Fruit fly (Drosophila melanogaster) whole organism, prepupa: Measurements from ENCODE around the gene Cad88C.

Experiments used
- Blimp-1 ChIP-seq: fragments of 200-800 bp; sonication (Bioruptor generic); optimal IDR thresholded peaks from 3 replicates; lab custom pipeline; 2017; ENCODE audit warnings: missing biosample characterization, missing genetic modification characterization, mild to moderate bottlenecking, moderate library complexity, missing genetic modification reagents
- CG10631 ChIP-seq: fragments of 200-800 bp; sonication (Bioruptor generic); optimal IDR thresholded peaks from 2 replicates; lab custom pipeline; 2016; ENCODE audit warnings: missing biosample characterization, missing genetic modification characterization
- CG11294 ChIP-seq: fragments of 200-800 bp; sonication (Bioruptor generic); IDR thresholded peaks from 2 replicates; pipeline ENCODE4 v1.3.6; 2022; ENCODE audit warnings: missing biosample characterization, missing genetic modification characterization
- CG11762 ChIP-seq: fragments of 200-800 bp; sonication (Bioruptor generic); optimal IDR thresholded peaks from 3 replicates; lab custom pipeline; 2016; ENCODE audit warnings: missing biosample characterization, missing genetic modification characterization; ENCODE audit not compliant: insufficient read depth
- CG1621 ChIP-seq: fragments of 200-800 bp; sonication (Bioruptor generic); optimal IDR thresholded peaks from 3 replicates; lab custom pipeline; 2018; ENCODE audit warnings: missing biosample characterization, mild to moderate bottlenecking, missing genetic modification characterization
- CG3032 ChIP-seq: fragments of 200-800 bp; optimal IDR thresholded peaks from 2 replicates; lab custom pipeline; 2019; ENCODE audit warnings: missing biosample characterization, mild to moderate bottlenecking, missing genetic modification characterization, moderate library complexity
- CG31627 ChIP-seq: fragments of 200-800 bp; sonication (Bioruptor generic); optimal IDR thresholded peaks from 3 replicates; lab custom pipeline; 2016; ENCODE audit warnings: missing biosample characterization, missing genetic modification characterization
- CG32006 ChIP-seq: fragments of 200-800 bp; sonication (Bioruptor generic); optimal IDR thresholded peaks from 3 replicates; lab custom pipeline; 2017; ENCODE audit warnings: missing biosample characterization, mild to moderate bottlenecking, missing genetic modification characterization
- CG4318 ChIP-seq: fragments of 200-800 bp; sonication (Bioruptor generic); optimal IDR thresholded peaks from 3 replicates; lab custom pipeline; 2017; ENCODE audit warnings: missing biosample characterization, mild to moderate bottlenecking, missing genetic modification characterization
- CG6163 ChIP-seq: fragments of 200-800 bp; sonication (Bioruptor generic); IDR thresholded peaks from 3 replicates; pipeline ENCODE4 v1.3.6; 2022; ENCODE audit warnings: missing biosample characterization, missing genetic modification characterization
- CG6276 ChIP-seq: fragments of 200-800 bp; sonication (Bioruptor generic); optimal IDR thresholded peaks from 2 replicates; lab custom pipeline; 2017; ENCODE audit warnings: missing biosample characterization, mild to moderate bottlenecking, missing genetic modification characterization
- CG6792 ChIP-seq: fragments of 200-800 bp; sonication (Bioruptor generic); optimal IDR thresholded peaks from 3 replicates; lab custom pipeline; 2016; ENCODE audit warnings: missing biosample characterization, missing genetic modification characterization
- CG6808 ChIP-seq: fragments of 200-800 bp; sonication (Bioruptor generic); optimal IDR thresholded peaks from 3 replicates; lab custom pipeline; 2017; ENCODE audit warnings: missing biosample characterization, missing genetic modification characterization, mild to moderate bottlenecking, moderate library complexity, missing genetic modification reagents
- CG6854 ChIP-seq: fragments of 200-800 bp; sonication (Bioruptor generic); optimal IDR thresholded peaks from 2 replicates; lab custom pipeline; 2017; ENCODE audit warnings: missing biosample characterization, mild to moderate bottlenecking, missing genetic modification characterization
- CG7368 ChIP-seq: fragments of 200-800 bp; sonication (Bioruptor generic); optimal IDR thresholded peaks from 3 replicates; lab custom pipeline; 2016; ENCODE audit warnings: missing biosample characterization, missing genetic modification characterization
- CG8119 ChIP-seq: fragments of 200-800 bp; sonication (Bioruptor generic); IDR thresholded peaks from 3 replicates; pipeline ENCODE4 v1.3.6; 2022; ENCODE audit warnings: missing biosample characterization, missing genetic modification characterization
- Eip78C ChIP-seq: fragments of 200-800 bp; sonication (Bioruptor generic); peaks from one replicate; lab custom pipeline; 2016; ENCODE audit warnings: missing biosample characterization, missing genetic modification characterization
- Eip93F ChIP-seq: fragments of 200-800 bp; sonication (Bioruptor generic); optimal IDR thresholded peaks from 2 replicates; lab custom pipeline; 2016; ENCODE audit warnings: missing biosample characterization, mild to moderate bottlenecking, missing genetic modification characterization
- Ets21C ChIP-seq: fragments of 200-800 bp; sonication (Bioruptor generic); optimal IDR thresholded peaks from 3 replicates; lab custom pipeline; 2016; ENCODE audit warnings: missing biosample characterization, missing genetic modification characterization
- Ets96B ChIP-seq: fragments of 200-800 bp; optimal IDR thresholded peaks from 2 replicates; lab custom pipeline; 2019; ENCODE audit warnings: missing biosample characterization, mild to moderate bottlenecking, missing genetic modification characterization, moderate library complexity
- Gug ChIP-seq: fragments of 200-800 bp; sonication (Bioruptor generic); IDR thresholded peaks from 2 replicates; pipeline ENCODE4 v1.3.6; 2022; ENCODE audit warnings: missing biosample characterization, missing genetic modification characterization
- Lpt ChIP-seq: fragments of 200-800 bp; sonication (Bioruptor generic); optimal IDR thresholded peaks from 3 replicates; lab custom pipeline; 2016; ENCODE audit warnings: missing biosample characterization, missing genetic modification characterization
- Met ChIP-seq: fragments of 200-800 bp; sonication (Bioruptor generic); optimal IDR thresholded peaks from 3 replicates; lab custom pipeline; 2016; ENCODE audit warnings: missing biosample characterization, missing genetic modification characterization
- OdsH ChIP-seq: fragments of 200-800 bp; sonication (Bioruptor generic); optimal IDR thresholded peaks from 3 replicates; lab custom pipeline; 2016; ENCODE audit warnings: missing biosample characterization, missing genetic modification characterization
- Smox ChIP-seq: fragments of 200-800 bp; sonication (Bioruptor generic); optimal IDR thresholded peaks from 3 replicates; lab custom pipeline; 2016; ENCODE audit warnings: missing biosample characterization, missing genetic modification characterization
- Sox102F ChIP-seq: fragments of 200-800 bp; sonication (Bioruptor generic); optimal IDR thresholded peaks from 2 replicates; lab custom pipeline; 2016; ENCODE audit warnings: missing biosample characterization, mild to moderate bottlenecking, missing genetic modification characterization
- Sox14 ChIP-seq: fragments of 200-800 bp; sonication (Bioruptor generic); optimal IDR thresholded peaks from 3 replicates; lab custom pipeline; 2016; ENCODE audit warnings: missing biosample characterization, missing genetic modification characterization
- cyc ChIP-seq: fragments of 200-800 bp; sonication (Bioruptor generic); optimal IDR thresholded peaks from 3 replicates; lab custom pipeline; 2016; ENCODE audit warnings: missing biosample characterization, missing genetic modification characterization
- dac ChIP-seq: fragments of 200-800 bp; sonication (Bioruptor generic); optimal IDR thresholded peaks from 2 replicates; lab custom pipeline; 2017; ENCODE audit warnings: missing biosample characterization, mild to moderate bottlenecking, missing genetic modification characterization
- dsx ChIP-seq: fragments of 200-800 bp; optimal IDR thresholded peaks from 3 replicates; lab custom pipeline; 2019; ENCODE audit warnings: missing biosample characterization, mild to moderate bottlenecking, missing genetic modification characterization, moderate library complexity; ENCODE audit not compliant: poor library complexity, severe bottlenecking
- esn ChIP-seq: fragments of 200-800 bp; sonication (Bioruptor generic); optimal IDR thresholded peaks from 2 replicates; lab custom pipeline; 2016; ENCODE audit warnings: missing biosample characterization, mild to moderate bottlenecking, missing genetic modification characterization, moderate library complexity
- fd59A ChIP-seq: fragments of 200-800 bp; sonication (Bioruptor generic); optimal IDR thresholded peaks from 2 replicates; lab custom pipeline; 2017; ENCODE audit warnings: missing biosample characterization, mild to moderate bottlenecking, missing genetic modification characterization, missing genetic modification reagents
- fd85E ChIP-seq: fragments of 200-800 bp; sonication (Bioruptor generic); optimal IDR thresholded peaks from 3 replicates; lab custom pipeline; 2016; ENCODE audit warnings: missing biosample characterization, missing genetic modification characterization
- fkh ChIP-seq: fragments of 200-800 bp; sonication (Bioruptor generic); optimal IDR thresholded peaks from 3 replicates; lab custom pipeline; 2017; ENCODE audit warnings: missing biosample characterization, mild to moderate bottlenecking, missing genetic modification characterization, moderate library complexity
- lz ChIP-seq: fragments of 200-800 bp; sonication (Bioruptor generic); optimal IDR thresholded peaks from 3 replicates; lab custom pipeline; 2016; ENCODE audit warnings: missing biosample characterization, missing genetic modification characterization
- pdm3 ChIP-seq: fragments of 200-800 bp; sonication (Bioruptor generic); optimal IDR thresholded peaks from 3 replicates; lab custom pipeline; 2016; ENCODE audit warnings: missing biosample characterization, missing genetic modification characterization
- salr ChIP-seq, 2 experiments: fragments of 200-800 bp; sonication (Bioruptor generic); optimal IDR thresholded peaks; 3 replicates each; lab custom pipeline; 2016 to 2018; ENCODE audit warnings: missing biosample characterization in 2 of 2, missing genetic modification characterization in 2 of 2, mild to moderate bottlenecking in 1 of 2
- ss ChIP-seq, 2 experiments: fragments of 200-800 bp; sonication (Bioruptor generic); optimal IDR thresholded peaks; 2 replicates in 1 of 2; 3 replicates in 1 of 2; lab custom pipeline; 2017 to 2018; ENCODE audit warnings: mild to moderate bottlenecking in 2 of 2, missing biosample characterization in 2 of 2, missing genetic modification characterization in 2 of 2, moderate library complexity in 1 of 2
- svp ChIP-seq: fragments of 200-800 bp; sonication (Bioruptor generic); peaks from one replicate; lab custom pipeline; 2016; ENCODE audit warnings: missing biosample characterization, missing genetic modification characterization
- topi ChIP-seq: fragments of 200-800 bp; sonication (Bioruptor generic); optimal IDR thresholded peaks from 3 replicates; lab custom pipeline; 2016; ENCODE audit warnings: missing biosample characterization, missing genetic modification characterization
- vri ChIP-seq: fragments of 200-800 bp; sonication (Bioruptor generic); optimal IDR thresholded peaks from 3 replicates; lab custom pipeline; 2016; ENCODE audit warnings: missing biosample characterization, mild to moderate bottlenecking, missing genetic modification characterization

Gene Cad88C

DNA sequence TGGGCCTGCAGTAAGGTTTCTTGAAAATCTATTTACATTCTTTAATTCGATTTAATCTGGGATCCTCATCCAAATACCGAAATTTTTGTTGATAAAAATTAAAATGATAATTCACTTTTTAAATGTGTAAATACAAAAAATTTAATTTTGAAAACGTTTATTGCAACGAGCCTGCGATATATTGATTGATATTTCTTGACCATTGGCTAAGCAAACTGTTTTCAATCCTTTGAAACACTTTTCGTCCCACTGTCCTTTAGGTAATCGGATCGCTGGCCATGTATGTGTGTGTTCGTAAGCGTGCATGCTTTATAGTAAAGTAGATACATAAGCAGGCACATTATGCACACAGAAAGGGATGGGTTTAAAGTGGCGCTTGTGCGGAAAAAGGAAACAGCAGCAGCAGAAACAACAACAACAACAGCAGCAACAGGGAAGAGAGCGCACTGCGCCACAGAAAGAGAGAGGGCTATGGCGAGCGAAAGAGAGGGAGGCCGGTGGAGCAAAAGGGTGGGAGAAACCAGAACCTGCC, 6.1 kb upstream of the Cad88C start (continued):
- TF ChIP-seq CG1621 (tag; lab: Kevin White, UChicago) (peak; percentile 88), fd85E (GFP tag; lab: Kevin White, UChicago) (peak; percentile 50), cyc (GFP tag; lab: Kevin White, UChicago) (peak; percentile 62), salr (GFP tag; optimal IDR thresholded peaks at IDR 0.05; lab: Kevin White, UChicago) (peak; percentile 78 to 81), ss (GFP tag; optimal IDR thresholded peaks at IDR 0.05; lab: Kevin White, UChicago) (peak; percentile 84 to 90), dsx (GFP tag; lab: Kevin White, UChicago) (peak; percentile 87), OdsH (GFP tag; lab: Kevin White, UChicago) (peak; percentile 90), Ets96B (tag; lab: Kevin White, UChicago) (peak; percentile 90), esn (GFP tag; lab: Kevin White, UChicago) (peak; percentile 84), Eip78C (GFP tag; lab: Kevin White, UChicago) (peak; percentile 99), Lpt (peak; percentile 63), pdm3 (GFP tag; lab: Kevin White, UChicago) (peak; percentile 91), CG7368 (peak; percentile 59), Met (GFP tag; lab: Kevin White, UChicago) (peak; percentile 85), CG4318 (GFP tag; lab: Kevin White, UChicago) (peak; percentile 84), Ets21C (GFP tag; lab: Kevin White, UChicago) (peak; percentile 78), Smox (GFP tag; lab: Kevin White, UChicago) (peak; percentile 83)
- TF ChIP-seq, all 60 proteins: peak for 57

DNA sequence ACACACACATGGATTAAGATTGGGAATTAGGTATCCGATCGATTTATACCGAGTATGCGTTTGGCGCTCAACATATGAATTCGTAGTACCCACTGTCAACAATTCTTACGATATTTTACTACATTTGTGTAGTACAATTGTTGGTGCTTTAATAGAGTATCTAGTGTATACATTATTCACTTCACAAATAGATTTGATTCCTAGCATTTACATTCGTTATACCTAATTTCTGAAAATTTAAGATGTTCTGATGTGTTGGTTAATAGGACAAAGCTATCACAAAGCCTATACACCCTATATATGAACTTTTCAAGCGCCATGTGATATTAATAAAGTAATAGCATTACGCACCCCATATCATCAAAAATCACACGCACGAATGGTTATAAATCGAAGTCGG, 5.6 kb upstream of the Cad88C start:
- TF ChIP-seq CG4318 (GFP tag; lab: Kevin White, UChicago): peak; percentile 14
- peak; percentile 34 for TF ChIP-seq CG32006 (GFP tag; lab: Kevin White, UChicago)
- TF ChIP-seq CG3032 (tag; lab: Kevin White, UChicago): no peak
- TF ChIP-seq fd85E (GFP tag; lab: Kevin White, UChicago): no peak
- peak; percentile 2 for TF ChIP-seq Met (GFP tag; lab: Kevin White, UChicago)
- no peak for TF ChIP-seq vri (GFP tag; lab: Kevin White, UChicago)
- TF ChIP-seq pdm3 (GFP tag; lab: Kevin White, UChicago): no peak
- TF ChIP-seq Sox14 (GFP tag; lab: Kevin White, UChicago): no peak
- TF ChIP-seq Eip78C (GFP tag; lab: Kevin White, UChicago): peak; percentile 51
- no peak for TF ChIP-seq Gug (GFP tag; lab: Robert Waterston, UW)
- TF ChIP-seq CG8119 (GFP tag; lab: Robert Waterston, UW): no peak
- TF ChIP-seq OdsH (GFP tag; lab: Kevin White, UChicago): no peak
- TF ChIP-seq Eip93F (GFP tag; lab: Kevin White, UChicago): peak; percentile 5
- no peak for TF ChIP-seq topi (GFP tag; lab: Kevin White, UChicago)
- peak; percentile 4 for TF ChIP-seq CG10631 (GFP tag; lab: Kevin White, UChicago)
- TF ChIP-seq CG6276 (GFP tag; lab: Kevin White, UChicago): no peak

DNA sequence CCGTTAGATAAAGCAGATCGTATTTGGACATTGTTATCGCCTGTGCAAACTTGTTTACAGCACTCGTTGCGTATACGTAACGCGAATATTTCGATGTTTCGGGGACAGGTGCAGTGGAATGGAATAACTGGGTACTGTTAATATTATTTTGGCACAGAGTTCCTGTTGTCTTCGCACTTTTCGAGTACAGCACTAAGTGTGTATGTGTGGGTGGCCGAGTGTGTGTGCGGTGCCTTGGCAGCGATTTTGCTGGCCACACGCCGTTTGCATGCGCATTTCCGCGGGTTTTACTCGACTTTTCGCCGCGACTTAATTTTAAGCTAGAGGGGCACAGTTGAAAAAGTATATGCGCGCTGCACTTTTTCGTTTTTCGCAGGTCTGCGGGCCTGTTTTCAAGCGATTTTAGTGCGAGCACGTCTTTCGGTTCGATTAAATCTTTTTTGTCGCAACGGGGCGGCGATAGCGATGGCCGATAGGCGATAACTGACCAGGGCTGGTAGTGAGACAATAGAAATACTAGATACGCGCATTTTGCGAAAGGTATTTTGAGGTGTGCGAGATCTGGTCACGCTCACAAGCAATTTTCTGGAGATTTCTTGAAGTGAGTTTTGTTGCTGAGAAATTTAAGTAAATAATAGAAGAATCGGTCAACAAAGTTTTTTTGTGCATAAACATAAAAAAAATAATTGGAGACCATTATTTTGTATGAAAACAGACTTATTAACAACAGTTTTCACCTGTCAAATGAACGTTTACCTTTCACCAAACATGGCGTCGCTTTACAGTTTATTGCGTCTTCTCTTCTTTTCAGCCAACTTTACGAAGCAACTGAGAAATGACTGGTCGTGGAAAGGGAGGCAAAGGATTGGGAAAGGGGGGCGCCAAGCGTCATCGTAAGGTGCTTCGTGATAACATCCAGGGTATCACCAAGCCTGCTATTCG, 4.8 kb upstream of the Cad88C start, which contains the start of the genes put and His4r:
Gene put (minus strand): TSS at position 489 of the 942 bp plus-strand sequence.
Gene His4r (plus strand): TSS at position 541 of the 942 bp plus-strand sequence.
- no peak for TF ChIP-seq CG6808 (GFP tag; lab: Kevin White, UChicago)
- no peak for TF ChIP-seq Lpt
- TF ChIP-seq CG6854 (GFP tag; lab: Kevin White, UChicago): peak; percentile 3
- peak; percentile 21 for TF ChIP-seq CG3032 (tag; lab: Kevin White, UChicago)
- TF ChIP-seq esn (GFP tag; lab: Kevin White, UChicago): peak; percentile 8
- TF ChIP-seq CG6276 (GFP tag; lab: Kevin White, UChicago): no peak
- TF ChIP-seq OdsH (GFP tag; lab: Kevin White, UChicago): no peak
- TF ChIP-seq fd59A (GFP tag; lab: Kevin White, UChicago): no peak
- TF ChIP-seq CG6163 (GFP tag; lab: Robert Waterston, UW): peak; percentile 44; the same call in 2 of the 3 replicates
- no peak for TF ChIP-seq Blimp-1
- peak; percentile 2 for TF ChIP-seq Ets96B (tag; lab: Kevin White, UChicago)
- TF ChIP-seq CG11294 (GFP tag; lab: Robert Waterston, UW): no peak
- TF ChIP-seq fkh (GFP tag; lab: Kevin White, UChicago): peak; percentile 35
- peak; percentile 20 for TF ChIP-seq vri (GFP tag; lab: Kevin White, UChicago)
- TF ChIP-seq CG11762 (GFP tag; lab: Kevin White, UChicago): no peak
- no peak for TF ChIP-seq CG10631 (GFP tag; lab: Kevin White, UChicago)
- TF ChIP-seq dac (GFP tag; lab: Kevin White, UChicago): no peak
- no peak for TF ChIP-seq lz
- TF ChIP-seq CG31627 (GFP tag; lab: Kevin White, UChicago): no peak
- TF ChIP-seq CG7368: no peak
- no peak for TF ChIP-seq salr (GFP tag; optimal IDR thresholded peaks at IDR 0.05; lab: Kevin White, UChicago)
- TF ChIP-seq CG6792 (GFP tag; lab: Kevin White, UChicago): no peak
- TF ChIP-seq cyc (GFP tag; lab: Kevin White, UChicago): peak; percentile 13
- no peak for TF ChIP-seq CG4318 (GFP tag; lab: Kevin White, UChicago)
- TF ChIP-seq Sox102F (GFP tag; lab: Kevin White, UChicago): peak; percentile 61
- peak; percentile 44 for TF ChIP-seq svp (GFP tag; lab: Kevin White, UChicago)
- TF ChIP-seq Met (GFP tag; lab: Kevin White, UChicago): peak; percentile 6
